Worm (Caenorhabditis elegans) whole organism, late embryonic: ENCODE measurements around the gene cua-1.

Experiments
- C08G9.2 ChIP-seq: sonication (generic microtip); optimal IDR thresholded peaks from 2 replicates; lab custom pipeline; 2016; ENCODE audit warnings: mild to moderate bottlenecking, missing genetic modification characterization, moderate library complexity, missing compliant biosample characterization
- C38D4.7 ChIP-seq: fragments of 200-800 bp; sonication (Bioruptor generic); optimal IDR thresholded peaks from 2 replicates; lab custom pipeline; 2018; ENCODE audit warnings: mild to moderate bottlenecking, missing genetic modification characterization, moderate library complexity, missing compliant biosample characterization
- T23F11.4 ChIP-seq: fragments of 200-800 bp; sonication (Bioruptor generic); optimal IDR thresholded peaks from 2 replicates; lab custom pipeline; 2018; ENCODE audit warnings: mild to moderate bottlenecking, missing genetic modification characterization, missing compliant biosample characterization
- ceh-14 ChIP-seq: sonication (generic microtip); optimal IDR thresholded peaks from 2 replicates; lab custom pipeline; 2016; ENCODE audit warnings: missing genotype, missing genetic modification characterization, missing compliant biosample characterization
- ceh-19 ChIP-seq: fragments of 200-800 bp; sonication (Bioruptor generic); optimal IDR thresholded peaks from 2 replicates; lab custom pipeline; 2018; ENCODE audit warnings: mild to moderate bottlenecking, missing genetic modification characterization, missing compliant biosample characterization
- ceh-2 ChIP-seq: sonication (generic microtip); optimal IDR thresholded peaks from 2 replicates; lab custom pipeline; 2016; ENCODE audit warnings: missing genotype, missing genetic modification characterization, missing compliant biosample characterization
- ceh-24 ChIP-seq: sonication (generic microtip); optimal IDR thresholded peaks from 2 replicates; lab custom pipeline; 2016; ENCODE audit warnings: mild to moderate bottlenecking, missing genetic modification characterization, missing compliant biosample characterization
- ceh-31 ChIP-seq: sonication (generic microtip); optimal IDR thresholded peaks from 2 replicates; lab custom pipeline; 2016; ENCODE audit warnings: missing genetic modification characterization, missing compliant biosample characterization
- ceh-6 ChIP-seq: fragments of 200-800 bp; sonication (Bioruptor generic); optimal IDR thresholded peaks from 2 replicates; lab custom pipeline; 2018; ENCODE audit warnings: mild to moderate bottlenecking, missing genetic modification characterization, missing compliant biosample characterization
- ceh-9 ChIP-seq: sonication (generic microtip); optimal IDR thresholded peaks from 2 replicates; lab custom pipeline; 2016; ENCODE audit warnings: mild to moderate bottlenecking, missing genetic modification characterization, inconsistent platforms, missing compliant biosample characterization
- che-1 ChIP-seq: sonication (generic microtip); optimal IDR thresholded peaks from 2 replicates; lab custom pipeline; 2016; ENCODE audit warnings: mild to moderate bottlenecking, missing genetic modification characterization, missing compliant biosample characterization
- dmd-4 ChIP-seq: sonication (generic microtip); optimal IDR thresholded peaks from 2 replicates; lab custom pipeline; 2016; ENCODE audit warnings: borderline replicate concordance, missing genetic modification characterization, missing compliant biosample characterization
- elt-2 ChIP-seq: sonication (generic microtip); optimal IDR thresholded peaks from 2 replicates; lab custom pipeline; 2016; ENCODE audit warnings: missing genetic modification reagents, missing genetic modification characterization, missing compliant biosample characterization
- elt-4 ChIP-seq: sonication (generic microtip); optimal IDR thresholded peaks from 2 replicates; lab custom pipeline; 2016; ENCODE audit warnings: missing genetic modification characterization, missing compliant biosample characterization
- ets-4 ChIP-seq: sonication (generic microtip); optimal IDR thresholded peaks from 2 replicates; lab custom pipeline; 2016; ENCODE audit warnings: missing genetic modification characterization, missing compliant biosample characterization
- fax-1 ChIP-seq: sonication (generic microtip); optimal IDR thresholded peaks from 2 replicates; lab custom pipeline; 2016; ENCODE audit warnings: missing genotype, missing genetic modification characterization, missing compliant biosample characterization
- fkh-10 ChIP-seq: fragments of 150-350 bp; optimal IDR thresholded peaks from 2 replicates; lab custom pipeline; 2014; ENCODE audit warnings: missing biosample characterization, missing genetic modification reagents, missing genetic modification characterization
- fkh-6 ChIP-seq: sonication (generic microtip); optimal IDR thresholded peaks from 2 replicates; lab custom pipeline; 2016; ENCODE audit warnings: missing genetic modification characterization, missing compliant biosample characterization
- gmeb-2 ChIP-seq: sonication (generic microtip); optimal IDR thresholded peaks from 2 replicates; lab custom pipeline; 2016; ENCODE audit warnings: missing genetic modification characterization, inconsistent platforms, missing compliant biosample characterization
- hlh-13 ChIP-seq: fragments of 200-800 bp; sonication (Bioruptor generic); optimal IDR thresholded peaks from 2 replicates; lab custom pipeline; 2018; ENCODE audit warnings: mild to moderate bottlenecking, missing genetic modification characterization, missing compliant biosample characterization
- hlh-15 ChIP-seq: sonication (generic microtip); optimal IDR thresholded peaks from 2 replicates; lab custom pipeline; 2016; ENCODE audit warnings: missing genetic modification characterization, missing compliant biosample characterization
- hlh-30 ChIP-seq: sonication (generic microtip); optimal IDR thresholded peaks from 2 replicates; lab custom pipeline; 2017; ENCODE audit warnings: antibody characterized with exemption, missing genetic modification characterization, missing compliant biosample characterization; ENCODE audit not compliant: insufficient read depth
- hlh-8 ChIP-seq: sonication (generic microtip); optimal IDR thresholded peaks from 2 replicates; lab custom pipeline; 2016; ENCODE audit warnings: missing genotype, missing genetic modification characterization, missing compliant biosample characterization
- lim-6 ChIP-seq: sonication (generic microtip); optimal IDR thresholded peaks from 2 replicates; lab custom pipeline; 2016; ENCODE audit warnings: missing genetic modification characterization, missing compliant biosample characterization
- lin-11 ChIP-seq: fragments of 200-800 bp; sonication (Bioruptor generic); optimal IDR thresholded peaks from 2 replicates; lab custom pipeline; 2018; ENCODE audit warnings: mild to moderate bottlenecking, missing genetic modification characterization, missing compliant biosample characterization
- madf-2 ChIP-seq: sonication (generic microtip); optimal IDR thresholded peaks from 2 replicates; lab custom pipeline; 2017; ENCODE audit warnings: missing genetic modification characterization, missing compliant biosample characterization
- nhr-11 ChIP-seq: fragments of 150-350 bp; optimal IDR thresholded peaks from 2 replicates; lab custom pipeline; 2014; ENCODE audit warnings: missing biosample characterization, missing genetic modification characterization
- npax-4 ChIP-seq: sonication (generic microtip); optimal IDR thresholded peaks from 2 replicates; lab custom pipeline; 2016; ENCODE audit warnings: missing genetic modification characterization, missing compliant biosample characterization
- odd-2 ChIP-seq: sonication (generic microtip); optimal IDR thresholded peaks from 2 replicates; lab custom pipeline; 2017; ENCODE audit warnings: antibody characterized with exemption, mild to moderate bottlenecking, missing genetic modification characterization, missing compliant biosample characterization
- pat-9 ChIP-seq: fragments of 200-800 bp; sonication (Bioruptor generic); optimal IDR thresholded peaks from 2 replicates; lab custom pipeline; 2018; ENCODE audit warnings: mild to moderate bottlenecking, missing genetic modification characterization, moderate library complexity, missing compliant biosample characterization
- pha-2 ChIP-seq: sonication (generic microtip); optimal IDR thresholded peaks from 2 replicates; lab custom pipeline; 2017; ENCODE audit warnings: mild to moderate bottlenecking, missing genetic modification characterization, missing compliant biosample characterization
- pha-4 ChIP-seq: fragments of 150-350 bp; optimal IDR thresholded peaks from 2 replicates; lab custom pipeline; 2018; ENCODE audit warnings: missing biosample characterization, missing genetic modification reagents, missing genetic modification characterization
- pqm-1 ChIP-seq: sonication (generic microtip); optimal IDR thresholded peaks from 2 replicates; lab custom pipeline; 2016; ENCODE audit warnings: missing genetic modification characterization, missing compliant biosample characterization
- ref-2 ChIP-seq: sonication (generic microtip); optimal IDR thresholded peaks from 2 replicates; lab custom pipeline; 2016; ENCODE audit warnings: missing genetic modification characterization, missing compliant biosample characterization
- rnt-1 ChIP-seq: sonication (generic microtip); optimal IDR thresholded peaks from 2 replicates; lab custom pipeline; 2016; ENCODE audit warnings: missing genetic modification characterization, missing compliant biosample characterization
- sdc-2 ChIP-seq: sonication (generic microtip); optimal IDR thresholded peaks from 2 replicates; lab custom pipeline; 2016; ENCODE audit warnings: missing genotype, missing genetic modification characterization, missing compliant biosample characterization
- sox-2 ChIP-seq: fragments of 200-800 bp; sonication (Bioruptor generic); IDR thresholded peaks from 2 replicates; pipeline ENCODE4 v1.3.6; 2022; ENCODE audit warnings: missing genetic modification reagents, missing genetic modification characterization, missing compliant biosample characterization
- sox-4 ChIP-seq: sonication (generic microtip); optimal IDR thresholded peaks from 2 replicates; lab custom pipeline; 2017; ENCODE audit warnings: mild to moderate bottlenecking, missing genetic modification characterization, inconsistent platforms, missing compliant biosample characterization
- tbx-2 ChIP-seq: sonication (generic microtip); optimal IDR thresholded peaks from 2 replicates; lab custom pipeline; 2016; ENCODE audit warnings: missing genetic modification characterization, missing compliant biosample characterization
- ttx-3 ChIP-seq: sonication (generic microtip); optimal IDR thresholded peaks from 2 replicates; lab custom pipeline; 2016; ENCODE audit warnings: missing genetic modification reagents, missing genetic modification characterization, missing compliant biosample characterization
- unc-86 ChIP-seq: sonication (generic microtip); optimal IDR thresholded peaks from 2 replicates; lab custom pipeline; 2016; ENCODE audit warnings: missing genetic modification characterization, missing compliant biosample characterization
- zip-5 ChIP-seq: sonication (generic microtip); optimal IDR thresholded peaks from 2 replicates; lab custom pipeline; 2016; ENCODE audit warnings: missing genetic modification characterization, missing compliant biosample characterization

Gene cua-1

ce11 chrIII:13427817-13428216 is 27.3 kb downstream of the cua-1 start:
- TF ChIP-seq pat-9 (no peak), elt-2 (no peak)

DNA sequence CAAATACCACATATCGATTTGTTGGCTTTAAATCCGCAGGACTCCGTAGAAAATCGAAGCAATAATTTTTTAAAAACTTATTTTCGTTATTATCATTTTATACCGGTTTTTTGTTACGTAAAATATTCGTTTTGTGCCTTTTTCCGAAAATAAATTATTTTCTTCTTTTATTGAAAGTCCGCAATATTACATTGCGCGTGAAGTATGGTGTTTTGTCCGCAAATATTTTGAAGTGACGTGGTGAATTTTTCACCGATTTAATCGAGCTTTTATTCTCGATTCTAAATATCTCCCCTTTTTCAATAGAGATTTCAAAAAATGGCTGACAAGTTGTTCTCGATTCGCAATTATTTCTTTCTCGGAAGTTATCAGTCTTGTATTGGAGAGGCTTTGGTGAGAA is 29.1 kb downstream of the cua-1 start, which contains the start of gene cope-1:
Gene cope-1 (plus strand): TSS at position 229 of the 400 bp plus-strand sequence.
- no peak for TF ChIP-seq unc-86
- no peak for TF ChIP-seq nhr-11 (tag; lab: Kevin White, UChicago)

DNA sequence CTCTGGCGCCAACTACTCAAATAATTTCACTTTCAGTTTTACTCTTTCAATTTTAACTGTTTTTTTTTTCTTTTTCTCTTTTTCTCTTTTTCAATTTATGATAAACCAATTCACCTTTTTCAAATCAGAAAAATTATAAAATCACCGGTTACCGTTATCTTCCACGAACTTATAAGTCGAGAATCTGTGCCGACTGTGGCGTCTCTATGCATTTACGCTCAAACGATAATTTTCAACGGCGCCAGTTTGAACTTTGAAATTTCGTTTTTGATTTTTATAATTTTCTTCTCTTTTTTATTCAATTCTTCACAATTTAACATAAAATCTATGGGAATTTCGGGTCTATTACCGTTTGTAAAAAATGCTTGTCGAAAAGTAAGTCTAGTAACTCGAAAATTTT is 31.7 kb downstream of the cua-1 start, which contains the start of gene exo-1:
Gene exo-1 (plus strand): TSS at position 101 of the 400 bp plus-strand sequence.
- TF ChIP-seq lin-11 (tag; lab: Kevin White, UChicago): no peak
- peak; percentile 28 for TF ChIP-seq fax-1 (tag; lab: Kevin White, UChicago)
- no peak for TF ChIP-seq ttx-3 (tag; lab: Kevin White, UChicago)
- TF ChIP-seq ceh-6 (GFP tag; lab: Kevin White, UChicago): no peak
- no peak for TF ChIP-seq odd-2 (tag; lab: Kevin White, UChicago)
- TF ChIP-seq che-1 (tag; lab: Kevin White, UChicago): no peak
- no peak for TF ChIP-seq C38D4.7 (GFP tag; lab: Kevin White, UChicago)
- no peak for TF ChIP-seq ceh-24
- TF ChIP-seq fkh-6 (tag; lab: Kevin White, UChicago): no peak
- TF ChIP-seq hlh-13: no peak
- no peak for TF ChIP-seq gmeb-2 (tag; lab: Kevin White, UChicago)
- TF ChIP-seq sox-2: no peak
- TF ChIP-seq zip-5 (tag; lab: Kevin White, UChicago): no peak
- no peak for TF ChIP-seq hlh-8 (tag; lab: Kevin White, UChicago)
- TF ChIP-seq ceh-14 (tag; lab: Kevin White, UChicago): no peak
- TF ChIP-seq elt-4 (tag; lab: Kevin White, UChicago): no peak
- peak; percentile 17 for TF ChIP-seq elt-2
- TF ChIP-seq unc-86: no peak
- TF ChIP-seq C08G9.2 (tag; lab: Kevin White, UChicago): peak; percentile 26
- TF ChIP-seq npax-4: no peak
- TF ChIP-seq ceh-31 (tag; lab: Kevin White, UChicago): peak; percentile 63
- no peak for TF ChIP-seq madf-2 (tag; lab: Kevin White, UChicago)
- no peak for TF ChIP-seq pha-4 (tag; lab: Kevin White, UChicago)
- peak; percentile 31 for TF ChIP-seq tbx-2
- TF ChIP-seq lim-6 (tag; lab: Kevin White, UChicago): no peak
- no peak for TF ChIP-seq ceh-2 (tag; lab: Kevin White, UChicago)
- no peak for TF ChIP-seq sox-4 (tag; lab: Kevin White, UChicago)
- TF ChIP-seq fkh-10 (GFP tag; lab: Kevin White, UChicago): no peak
- TF ChIP-seq rnt-1: peak; percentile 6
- no peak for TF ChIP-seq ceh-19
- no peak for TF ChIP-seq ref-2 (tag; lab: Kevin White, UChicago)
- TF ChIP-seq nhr-11 (tag; lab: Kevin White, UChicago): no peak
- no peak for TF ChIP-seq T23F11.4 (GFP tag; lab: Kevin White, UChicago)
- peak; percentile 56 for TF ChIP-seq ets-4
- TF ChIP-seq ceh-9 (tag; lab: Kevin White, UChicago): no peak
- no peak for TF ChIP-seq dmd-4 (tag; lab: Kevin White, UChicago)

ce11 chrIII:13418975-13419374 is 36.1 kb downstream of the cua-1 start:
- TF ChIP-seq sdc-2 (tag; lab: Kevin White, UChicago) (no peak), npax-4 (no peak), hlh-30 (tag; lab: Kevin White, UChicago) (no peak), madf-2 (tag; lab: Kevin White, UChicago) (no peak), hlh-15 (tag; lab: Kevin White, UChicago) (no peak), pha-2 (no peak), pqm-1 (tag; lab: Kevin White, UChicago) (no peak)
- TF ChIP-seq, all 69 proteins: peak for 0
